Worm (Caenorhabditis elegans): ENCODE results near the gene flr-1.

Gene flr-1

DNA sequence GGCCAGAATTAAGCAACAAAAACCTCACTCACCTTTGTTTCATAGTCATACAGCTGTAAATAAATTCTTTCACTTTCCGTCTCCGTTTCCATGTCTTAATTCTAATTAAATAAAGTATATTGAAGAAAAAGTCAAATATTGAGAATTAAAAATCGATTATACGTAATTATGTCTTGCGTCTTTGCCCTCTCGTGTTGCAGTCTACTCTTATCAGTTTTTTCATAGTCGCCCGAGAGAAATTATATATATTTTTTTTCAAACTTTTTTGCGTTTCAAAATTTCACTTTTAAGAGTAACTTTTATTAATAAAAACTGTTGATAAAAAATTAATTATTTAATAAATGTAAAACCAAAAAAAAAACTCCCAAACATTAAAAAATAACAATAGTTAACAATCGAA, at the start of gene flr-1:
Gene flr-1, minus strand, starts transcription at position 101 of the 400 bp plus-strand sequence.
- no peak for TF ChIP-seq nhr-12 (tag; optimal IDR thresholded peaks at IDR 0.05)
- no peak for TF ChIP-seq unc-62 (GFP tag; optimal IDR thresholded peaks at IDR 0.05)
- TF ChIP-seq sptf-1 (tag; optimal IDR thresholded peaks at IDR 0.05): no peak
- no peak for TF ChIP-seq unc-130 (tag; optimal IDR thresholded peaks at IDR 0.05)
- no peak for TF ChIP-seq mep-1 (tag; optimal IDR thresholded peaks at IDR 0.05)
- no peak for TF ChIP-seq blmp-1 (tag; optimal IDR thresholded peaks at IDR 0.05)
- no peak for TF ChIP-seq lir-3 (tag; optimal IDR thresholded peaks at IDR 0.05; ENCODE audit: poor library complexity)
- TF ChIP-seq zip-4 (GFP tag; optimal IDR thresholded peaks at IDR 0.05): no peak
- no peak for TF ChIP-seq skn-1 (tag; optimal IDR thresholded peaks at IDR 0.05)
- TF ChIP-seq grh-1 (GFP tag; IDR thresholded peaks at IDR 0.05): no peak
- TF ChIP-seq F16B12.6 (tag; optimal IDR thresholded peaks at IDR 0.05): no peak
- no peak for TF ChIP-seq hpl-2 (GFP tag; optimal IDR thresholded peaks at IDR 0.05)
- no peak for TF ChIP-seq dpl-1 (GFP tag; optimal IDR thresholded peaks at IDR 0.05)
- TF ChIP-seq alr-1 (tag; optimal IDR thresholded peaks at IDR 0.05; ENCODE audit: borderline replicate concordance): no peak
- TF ChIP-seq nhr-71 (tag; optimal IDR thresholded peaks at IDR 0.05): no peak
- TF ChIP-seq efl-1 (optimal IDR thresholded peaks at IDR 0.05): no peak
- no peak for TF ChIP-seq efl-1 (GFP tag; optimal IDR thresholded peaks at IDR 0.05 in 1 of 2)
- no peak for TF ChIP-seq isw-1 (GFP tag; IDR thresholded peaks at IDR 0.05)

DNA sequence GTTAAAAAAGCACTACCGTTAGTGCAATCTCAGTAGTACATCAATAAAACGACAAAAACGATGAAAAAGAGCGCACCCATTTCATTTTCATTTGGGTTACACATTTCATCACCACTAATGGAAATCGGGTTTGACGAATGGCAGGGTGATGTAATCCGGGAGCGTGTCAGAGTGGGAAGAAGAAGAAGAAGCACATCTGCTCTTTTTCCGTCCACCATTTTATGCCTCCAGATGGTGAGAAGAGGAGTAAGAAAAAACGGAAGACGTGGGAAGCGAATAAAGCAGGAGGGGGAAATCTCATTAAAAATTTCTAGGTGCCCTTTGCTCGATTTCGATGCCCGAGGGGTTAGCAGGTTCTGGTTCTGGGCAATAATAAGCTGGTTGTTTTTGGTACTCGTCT, 49.7 kb upstream of the flr-1 start:
- TF ChIP-seq snpc-4 (tag; optimal IDR thresholded peaks at IDR 0.05): no peak
- TF ChIP-seq unc-62 (GFP tag; optimal IDR thresholded peaks at IDR 0.05): no peak
- peak in 1 of 3 experiments; percentile 26 for TF ChIP-seq ceh-82 (tag; optimal IDR thresholded peaks at IDR 0.05)
- no peak for TF ChIP-seq grh-1 (GFP tag; IDR thresholded peaks at IDR 0.05)
- TF ChIP-seq lin-14 (GFP tag; optimal IDR thresholded peaks at IDR 0.05): peak; percentile 33
- TF ChIP-seq unc-30 (tag; optimal IDR thresholded peaks at IDR 0.05): no peak
- TF ChIP-seq ceh-63 (GFP tag; optimal IDR thresholded peaks at IDR 0.05): peak; percentile 56
- TF ChIP-seq mab-9 (GFP tag; IDR thresholded peaks at IDR 0.05): no peak

DNA sequence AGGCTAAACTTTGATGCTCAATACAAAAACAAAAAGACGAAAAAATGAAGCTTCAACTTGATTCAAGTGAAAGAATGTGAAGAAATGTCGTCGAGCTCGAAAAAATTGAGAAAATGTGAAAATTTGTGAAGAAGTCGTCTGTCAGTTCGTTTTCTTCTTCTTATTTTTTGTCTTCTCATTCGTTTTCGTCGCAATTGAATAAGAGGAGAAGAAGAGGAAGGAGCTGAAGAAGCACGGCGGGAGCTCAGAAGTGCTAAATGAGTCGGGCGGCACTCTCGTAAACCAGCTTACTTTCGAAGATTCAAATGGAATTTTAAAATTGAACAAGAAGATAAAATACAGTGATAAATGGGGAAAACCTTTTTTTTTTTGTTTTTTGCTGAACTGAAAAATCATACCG, 48.9 kb upstream of the flr-1 start:
- no peak for TF ChIP-seq ztf-4 (tag; optimal IDR thresholded peaks at IDR 0.05)
- TF ChIP-seq tbx-2 (tag; optimal IDR thresholded peaks at IDR 0.05): no peak
- no peak for TF ChIP-seq nhr-237 (tag; optimal IDR thresholded peaks at IDR 0.05)
- TF ChIP-seq fkh-10 (GFP tag; optimal IDR thresholded peaks at IDR 0.05): peak; percentile 70
- no peak for TF ChIP-seq unc-62 (GFP tag; optimal IDR thresholded peaks at IDR 0.05)
- TF ChIP-seq tlp-1 (tag; optimal IDR thresholded peaks at IDR 0.05): no peak
- no peak for TF ChIP-seq alr-1 (tag; optimal IDR thresholded peaks at IDR 0.05; ENCODE audit: borderline replicate concordance)
- no peak for TF ChIP-seq hlh-4 (tag; optimal IDR thresholded peaks at IDR 0.05)
- no peak for TF ChIP-seq ceh-63 (GFP tag; optimal IDR thresholded peaks at IDR 0.05)
- TF ChIP-seq isw-1 (GFP tag; IDR thresholded peaks at IDR 0.05): no peak
- peak; percentile 5 for TF ChIP-seq lin-14 (GFP tag; optimal IDR thresholded peaks at IDR 0.05)
- TF ChIP-seq unc-86 (tag; optimal IDR thresholded peaks at IDR 0.05): no peak
- no peak for TF ChIP-seq pag-3 (tag; optimal IDR thresholded peaks at IDR 0.05; ENCODE audit: borderline replicate concordance, insufficient read depth)
- no peak for TF ChIP-seq lir-3 (tag; optimal IDR thresholded peaks at IDR 0.05; ENCODE audit: poor library complexity)
- TF ChIP-seq nhr-28 (tag; optimal IDR thresholded peaks at IDR 0.05): no peak
- TF ChIP-seq zag-1 (tag; optimal IDR thresholded peaks at IDR 0.05): no peak

DNA sequence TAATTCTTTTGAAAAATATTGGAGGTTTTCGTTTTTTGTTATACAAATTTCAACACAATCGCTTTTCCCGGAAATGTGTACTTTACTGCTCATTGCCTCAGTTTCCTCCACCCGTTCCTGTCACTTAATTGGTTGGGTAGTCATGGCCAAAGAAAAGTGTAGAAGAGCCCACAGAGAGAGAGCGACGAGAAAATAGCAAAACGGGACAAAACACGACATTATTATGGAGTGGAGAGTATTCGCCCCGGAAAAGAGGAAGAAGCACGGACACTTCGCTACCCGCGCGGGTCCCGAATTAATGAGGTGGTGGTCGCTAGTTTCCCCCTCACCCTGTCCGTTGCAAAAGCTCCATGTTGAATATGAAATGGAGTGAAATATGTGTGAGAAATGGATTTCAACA, 47.5 kb upstream of the flr-1 start:
- TF ChIP-seq alr-1 (tag; optimal IDR thresholded peaks at IDR 0.05; ENCODE audit: borderline replicate concordance): no peak
- TF ChIP-seq grh-1 (GFP tag; IDR thresholded peaks at IDR 0.05): no peak
- no peak for TF ChIP-seq nhr-71 (tag; optimal IDR thresholded peaks at IDR 0.05)
- no peak for TF ChIP-seq mab-9 (GFP tag; IDR thresholded peaks at IDR 0.05)
- peak; percentile 35 for TF ChIP-seq lin-14 (GFP tag; optimal IDR thresholded peaks at IDR 0.05)
- no peak for TF ChIP-seq ces-1 (GFP tag; optimal IDR thresholded peaks at IDR 0.05)
- TF ChIP-seq fkh-8 (tag; optimal IDR thresholded peaks at IDR 0.05): peak; percentile 21
- no peak for TF ChIP-seq egl-27 (tag; optimal IDR thresholded peaks at IDR 0.05)
- TF ChIP-seq nhr-77 (tag; optimal IDR thresholded peaks at IDR 0.05): no peak

All from whole organism, L1 larva.